Fruit fly (Drosophila melanogaster): ENCODE results near the gene CG32808.

Gene CG32808

dm6 chrX:1470562-1470961 lies 945 bp upstream of the CG32808 start, which contains the start of gene pck (continued):
- peak; percentile 14 for TF ChIP-seq Dek (tag; optimal IDR thresholded peaks at IDR 0.05)
- peak; percentile 32 for TF ChIP-seq tx (GFP tag; optimal IDR thresholded peaks at IDR 0.05)
- TF ChIP-seq HLH4C (GFP tag; IDR thresholded peaks at IDR 0.05; ENCODE audit: partially characterized antibody), result peak; percentile 56; the same call in 2 of the 3 replicates
- TF ChIP-seq Dll (GFP tag; IDR thresholded peaks at IDR 0.05; ENCODE audit: partially characterized antibody), result peak; percentile 60; the same call in 2 of the 4 replicates
- peak; percentile 67 for TF ChIP-seq CG12744 (GFP tag; optimal IDR thresholded peaks at IDR 0.05)
- TF ChIP-seq CG33213 (GFP tag; optimal IDR thresholded peaks at IDR 0.05), result peak; percentile 52
- peak; percentile 51 for TF ChIP-seq CG13424 (tag; optimal IDR thresholded peaks at IDR 0.05)
- peak; percentile 52 for TF ChIP-seq CG3281 (GFP tag; optimal IDR thresholded peaks at IDR 0.05)
- TF ChIP-seq CG4424 (GFP tag; optimal IDR thresholded peaks at IDR 0.05), result peak; percentile 75
- TF ChIP-seq bcd (GFP tag; optimal IDR thresholded peaks at IDR 0.05), result peak; percentile 27
- TF ChIP-seq H15 (GFP tag; IDR thresholded peaks at IDR 0.05), result peak; percentile 34; the same call in 1 of the 3 replicates
- 0 out of 3 replicates have a peak, but pooled peaks have one; percentile 56 for TF ChIP-seq so (GFP tag; IDR thresholded peaks at IDR 0.05)
- peak in 1 of 3 experiments; percentile 48 for TF ChIP-seq lola (GFP tag; optimal IDR thresholded peaks at IDR 0.05)
- 0 out of 3 replicates have a peak, but pooled peaks have one; percentile 40 for TF ChIP-seq CG7963 (GFP tag; IDR thresholded peaks at IDR 0.05; ENCODE audit: partially characterized antibody)
- TF ChIP-seq CG6813 (GFP tag; optimal IDR thresholded peaks at IDR 0.05), result peak; percentile 13
- peak; percentile 28 for TF ChIP-seq btn (GFP tag; optimal IDR thresholded peaks at IDR 0.05)
- TF ChIP-seq CG3163 (GFP tag; optimal IDR thresholded peaks at IDR 0.05), result peak; percentile 24
- peak; percentile 4 for TF ChIP-seq Atf-2 (GFP tag; optimal IDR thresholded peaks at IDR 0.05)
- 0 out of 2 replicates have a peak, but pooled peaks have one; percentile 29 for TF ChIP-seq nerfin-2 (GFP tag; IDR thresholded peaks at IDR 0.05; ENCODE audit: partially characterized antibody)
- peak; percentile 19 for TF ChIP-seq Nf-YB (GFP tag; optimal IDR thresholded peaks at IDR 0.05)
- no peak for TF ChIP-seq CG8359 (GFP tag; optimal IDR thresholded peaks at IDR 0.05; ENCODE audit: borderline replicate concordance)
- peak; percentile 35 for TF ChIP-seq NfI (GFP tag; optimal IDR thresholded peaks at IDR 0.05)
- peak; percentile 1 for TF ChIP-seq CG17912 (GFP tag; optimal IDR thresholded peaks at IDR 0.05)

- no peak for TF ChIP-seq CG6689 (GFP tag; IDR thresholded peaks at IDR 0.05)
- no peak for TF ChIP-seq eyg (GFP tag; optimal IDR thresholded peaks at IDR 0.05)
- TF ChIP-seq onecut (GFP tag; IDR thresholded peaks at IDR 0.05), result no peak
Measured at dm6 chrX:1467382-1467592, 2.3 kb downstream of the CG32808 start, which contains the start of gene CG14778. CG14778 (plus strand) TSS chrX:1467493.

dm6 chrX:1466505-1467381 lies 2.9 kb downstream of the CG32808 start:
- TF ChIP-seq CG4360 (GFP tag; IDR thresholded peaks at IDR 0.05) (no peak), CG7839 (tag; optimal IDR thresholded peaks at IDR 0.05) (no peak), CrebB (tag; optimal IDR thresholded peaks at IDR 0.05) (no peak), Fer1 (GFP tag; optimal IDR thresholded peaks at IDR 0.05) (peak; percentile 33), ase (GFP tag; IDR thresholded peaks at IDR 0.05) (no peak), CG13624 (GFP tag; optimal IDR thresholded peaks at IDR 0.05) (no peak), exex (tag; optimal IDR thresholded peaks at IDR 0.05) (no peak), CG18476 (GFP tag; optimal IDR thresholded peaks at IDR 0.05) (no peak), CG10462 (GFP tag; optimal IDR thresholded peaks at IDR 0.05) (no peak), pho (GFP tag; optimal IDR thresholded peaks at IDR 0.05) (no peak), CG7928 (GFP tag; optimal IDR thresholded peaks at IDR 0.05) (no peak), dmrt99B (tag; optimal IDR thresholded peaks at IDR 0.05) (no peak), ro (GFP tag; IDR thresholded peaks at IDR 0.05) (no peak), lov (optimal IDR thresholded peaks at IDR 0.05) (no peak), lov (GFP tag; IDR thresholded peaks at IDR 0.05) (no peak), grau (tag; optimal IDR thresholded peaks at IDR 0.05) (no peak), Fer2 (tag; optimal IDR thresholded peaks at IDR 0.05) (no peak), fd64A (GFP tag; optimal IDR thresholded peaks at IDR 0.05) (no peak), Nf-YC (tag; optimal IDR thresholded peaks at IDR 0.05) (peak; percentile 10), Dip3 (GFP tag; optimal IDR thresholded peaks at IDR 0.05) (no peak), rib (GFP tag; IDR thresholded peaks at IDR 0.05) (no peak), zfh2 (GFP tag; optimal IDR thresholded peaks at IDR 0.05) (no peak)
